Worm (Caenorhabditis elegans): ENCODE measurements around the gene otpl-7.
A peak's percentile ranks its signal among the peaks of the same experiment; 100 is the strongest.

otpl-7 gene

ce11 chrV:8500348-8500747, 21.0 kb upstream of the otpl-7 start:
- TF ChIP-seq lin-39 (tag; optimal IDR thresholded peaks at IDR 0.05) = peak; percentile 26
- peak; percentile 88 for TF ChIP-seq nhr-77 (tag; optimal IDR thresholded peaks at IDR 0.05)
- peak; percentile 44 for TF ChIP-seq nhr-28 (tag; optimal IDR thresholded peaks at IDR 0.05)
- TF ChIP-seq nhr-67 (tag; optimal IDR thresholded peaks at IDR 0.05) = peak; percentile 57
- TF ChIP-seq hmg-11 (tag; optimal IDR thresholded peaks at IDR 0.05) = peak; percentile 99
- TF ChIP-seq pha-4 (tag; optimal IDR thresholded peaks at IDR 0.05) = no peak
- TF ChIP-seq snpc-4 (tag; optimal IDR thresholded peaks at IDR 0.05) = peak; percentile 100
- TF ChIP-seq fos-1 (tag; optimal IDR thresholded peaks at IDR 0.05) = no peak
- peak; percentile 30 for TF ChIP-seq ZK546.5 (tag; optimal IDR thresholded peaks at IDR 0.05)
- peak; percentile 98 for TF ChIP-seq nhr-43 (tag; optimal IDR thresholded peaks at IDR 0.05; ENCODE audit: poor library complexity, severe bottlenecking)
- TF ChIP-seq nhr-11 (tag; optimal IDR thresholded peaks at IDR 0.05) = no peak
- TF ChIP-seq tbx-2 (tag; optimal IDR thresholded peaks at IDR 0.05) = peak; percentile 96
- peak; percentile 15 for TF ChIP-seq pqm-1 (tag; optimal IDR thresholded peaks at IDR 0.05)
- peak; percentile 89 for TF ChIP-seq aly-2 (tag; optimal IDR thresholded peaks at IDR 0.05)
- TF ChIP-seq zag-1 (tag; optimal IDR thresholded peaks at IDR 0.05) = peak; percentile 68
- TF ChIP-seq nhr-12 (tag; optimal IDR thresholded peaks at IDR 0.05) = no peak
- TF ChIP-seq skn-1 (tag; optimal IDR thresholded peaks at IDR 0.05) = peak; percentile 45
- TF ChIP-seq fkh-10 (GFP tag; optimal IDR thresholded peaks at IDR 0.05) = no peak
- TF ChIP-seq ama-1 (optimal IDR thresholded peaks at IDR 0.05) = peak; percentile 51
- TF ChIP-seq ztf-4 (tag; optimal IDR thresholded peaks at IDR 0.05) = peak; percentile 90
- peak; percentile 55 for TF ChIP-seq unc-39 (tag; optimal IDR thresholded peaks at IDR 0.05)
- peak; percentile 72 for TF ChIP-seq egl-27 (tag; optimal IDR thresholded peaks at IDR 0.05)
- TF ChIP-seq elt-3 (tag; optimal IDR thresholded peaks at IDR 0.05) = peak in 2 of 3 experiments; percentile 68 to 86
- no peak for TF ChIP-seq elt-1 (tag; optimal IDR thresholded peaks at IDR 0.05)
- no peak for TF ChIP-seq mdl-1 (tag; optimal IDR thresholded peaks at IDR 0.05)
- peak; percentile 91 for TF ChIP-seq ceh-82 (tag; optimal IDR thresholded peaks at IDR 0.05)
- peak; percentile 20 for TF ChIP-seq ztf-11 (tag; optimal IDR thresholded peaks at IDR 0.05)
- peak; percentile 53 for TF ChIP-seq ceh-16 (tag; optimal IDR thresholded peaks at IDR 0.05)
- peak; percentile 43 for TF ChIP-seq jun-1 (tag; optimal IDR thresholded peaks at IDR 0.05)
- peak; percentile 95 for TF ChIP-seq lsy-12 (tag; optimal IDR thresholded peaks at IDR 0.05)
- TF ChIP-seq R02D3.7 (tag; optimal IDR thresholded peaks at IDR 0.05) = peak; percentile 81
- TF ChIP-seq daf-12 (tag; optimal IDR thresholded peaks at IDR 0.05) = no peak
- TF ChIP-seq ceh-28 (tag; optimal IDR thresholded peaks at IDR 0.05) = peak; percentile 48
- no peak for TF ChIP-seq nhr-23 (tag; optimal IDR thresholded peaks at IDR 0.05)
- TF ChIP-seq lin-15B (tag; optimal IDR thresholded peaks at IDR 0.05) = peak; percentile 7
- TF ChIP-seq nhr-76 (tag; optimal IDR thresholded peaks at IDR 0.05) = peak; percentile 41
- TF ChIP-seq ceh-9 (tag; optimal IDR thresholded peaks at IDR 0.05) = peak; percentile 71
- TF ChIP-seq mml-1 (tag; optimal IDR thresholded peaks at IDR 0.05) = peak; percentile 56
- peak; percentile 64 for TF ChIP-seq egl-5 (tag; optimal IDR thresholded peaks at IDR 0.05)
- TF ChIP-seq eor-1 (tag; optimal IDR thresholded peaks at IDR 0.05) = peak in 1 of 2 experiments; percentile 17
- peak; percentile 70 for TF ChIP-seq elt-2 (tag; optimal IDR thresholded peaks at IDR 0.05)
- peak; percentile 76 for TF ChIP-seq nfya-1 (tag; optimal IDR thresholded peaks at IDR 0.05; ENCODE audit: insufficient read depth)
- no peak for TF ChIP-seq fkh-2 (tag; optimal IDR thresholded peaks at IDR 0.05)
- no peak for TF ChIP-seq nhr-237 (tag; optimal IDR thresholded peaks at IDR 0.05)
- peak; percentile 83 for TF ChIP-seq sea-2 (GFP tag; optimal IDR thresholded peaks at IDR 0.05)
- peak; percentile 68 for TF ChIP-seq nhr-25 (tag; optimal IDR thresholded peaks at IDR 0.05)
- peak; percentile 90 for TF ChIP-seq unc-62 (GFP tag; optimal IDR thresholded peaks at IDR 0.05)

ce11 chrV:8507324-8507723, 14.0 kb upstream of the otpl-7 start, which contains the start of gene ZK994.6:
ZK994.6 (minus strand) TSS chrV:8507424.
- TF ChIP-seq egl-27 (tag; optimal IDR thresholded peaks at IDR 0.05) = no peak
- TF ChIP-seq lin-39 (tag; optimal IDR thresholded peaks at IDR 0.05) = no peak
- no peak for TF ChIP-seq elt-2 (tag; optimal IDR thresholded peaks at IDR 0.05)

Data from whole organism, L3 larva.